Fruit fly (Drosophila melanogaster) whole organism, pupa: ENCODE measurements around the gene CG6340.

Source experiments
- CG12605 ChIP-seq: fragments of 200-800 bp; sonication (Bioruptor generic); IDR thresholded peaks from 2 replicates; pipeline ENCODE4 v1.3.6; 2022; ENCODE audit warnings: missing biosample characterization, missing genetic modification characterization
- CG13204 ChIP-seq: fragments of 200-800 bp; sonication (Bioruptor generic); optimal IDR thresholded peaks from 2 replicates; lab custom pipeline; 2018; ENCODE audit warnings: missing biosample characterization, mild to moderate bottlenecking, missing genetic modification characterization, moderate library complexity
- CG17806 ChIP-seq: fragments of 200-800 bp; sonication (Bioruptor generic); optimal IDR thresholded peaks from 2 replicates; lab custom pipeline; 2018; ENCODE audit warnings: missing biosample characterization, mild to moderate bottlenecking, missing genetic modification characterization, moderate library complexity
- CG34367 ChIP-seq: fragments of 200-800 bp; sonication (Bioruptor generic); optimal IDR thresholded peaks from 2 replicates; lab custom pipeline; 2018; ENCODE audit warnings: missing biosample characterization, mild to moderate bottlenecking, missing genetic modification characterization
- CG8159 ChIP-seq: fragments of 200-800 bp; sonication (Bioruptor generic); optimal IDR thresholded peaks from 3 replicates; lab custom pipeline; 2018; ENCODE audit warnings: missing biosample characterization, mild to moderate bottlenecking, missing genetic modification characterization, moderate library complexity
- CG8301 ChIP-seq: fragments of 200-800 bp; sonication (Bioruptor generic); optimal IDR thresholded peaks from 2 replicates; lab custom pipeline; 2018; ENCODE audit warnings: missing biosample characterization, mild to moderate bottlenecking, missing genetic modification characterization
- CG9948 ChIP-seq: fragments of 200-800 bp; sonication (Bioruptor generic); optimal IDR thresholded peaks from 2 replicates; lab custom pipeline; 2018; ENCODE audit warnings: missing biosample characterization, mild to moderate bottlenecking, missing genetic modification characterization, moderate library complexity
- EcR ChIP-seq: fragments of 200-800 bp; sonication (Bioruptor generic); optimal IDR thresholded peaks from 3 replicates; lab custom pipeline; 2019; ENCODE audit warnings: missing biosample characterization, missing genetic modification characterization, mild to moderate bottlenecking, moderate library complexity, missing genetic modification reagents
- Pif1B ChIP-seq: fragments of 200-800 bp; sonication (Bioruptor generic); optimal IDR thresholded peaks from 3 replicates; lab custom pipeline; 2016; ENCODE audit warnings: missing biosample characterization, missing genetic modification characterization
- Snoo ChIP-seq: fragments of 200-800 bp; sonication (Bioruptor generic); optimal IDR thresholded peaks from 3 replicates; lab custom pipeline; 2017; ENCODE audit warnings: missing biosample characterization, mild to moderate bottlenecking, missing genetic modification characterization, inconsistent platforms
- fd96Ca ChIP-seq: fragments of 200-800 bp; sonication (Bioruptor generic); IDR thresholded peaks from 3 replicates; pipeline ENCODE4 v1.3.6; 2022; ENCODE audit warnings: missing biosample characterization, missing genetic modification characterization
- rn ChIP-seq: fragments of 200-800 bp; sonication (Bioruptor generic); IDR thresholded peaks from 2 replicates; pipeline ENCODE4 v1.3.6; 2022; ENCODE audit warnings: missing biosample characterization, missing genetic modification characterization

DNA sequence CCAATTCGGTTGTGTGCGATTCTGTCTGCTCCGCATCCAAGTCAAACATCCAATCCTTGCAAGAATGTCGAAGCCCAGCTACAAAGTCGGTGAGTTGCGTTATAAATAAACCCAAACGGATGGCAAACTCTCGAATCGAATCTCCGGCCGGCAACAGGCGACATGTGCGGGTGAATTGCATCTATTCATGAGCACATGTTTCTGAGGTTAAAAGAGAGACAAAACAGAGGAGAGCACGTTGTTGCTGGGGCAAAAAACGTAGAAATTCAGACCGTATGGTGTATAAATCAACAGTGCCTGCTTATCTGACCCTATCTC lies 31.9 kb upstream of the CG6340 start:
- no peak for TF ChIP-seq CG13204 (GFP tag; lab: Kevin White, UChicago)
- TF ChIP-seq CG8301 (tag; lab: Kevin White, UChicago) = no peak
- TF ChIP-seq CG12605 (GFP tag; lab: Robert Waterston, UW) = no peak
- TF ChIP-seq Snoo = no peak
- TF ChIP-seq Pif1B (GFP tag; lab: Kevin White, UChicago) = no peak
- no peak for TF ChIP-seq EcR (GFP tag; lab: Kevin White, UChicago)
- no peak for TF ChIP-seq CG8159
- TF ChIP-seq CG34367 (tag; lab: Kevin White, UChicago) = no peak
- no peak for TF ChIP-seq rn (GFP tag; lab: Robert Waterston, UW)
- no peak for TF ChIP-seq fd96Ca (GFP tag; lab: Robert Waterston, UW)
- TF ChIP-seq CG17806 = no peak
- TF ChIP-seq CG9948 = no peak
